Fruit fly (Drosophila melanogaster): Measurements from ENCODE around the gene CG4935.

DNA sequence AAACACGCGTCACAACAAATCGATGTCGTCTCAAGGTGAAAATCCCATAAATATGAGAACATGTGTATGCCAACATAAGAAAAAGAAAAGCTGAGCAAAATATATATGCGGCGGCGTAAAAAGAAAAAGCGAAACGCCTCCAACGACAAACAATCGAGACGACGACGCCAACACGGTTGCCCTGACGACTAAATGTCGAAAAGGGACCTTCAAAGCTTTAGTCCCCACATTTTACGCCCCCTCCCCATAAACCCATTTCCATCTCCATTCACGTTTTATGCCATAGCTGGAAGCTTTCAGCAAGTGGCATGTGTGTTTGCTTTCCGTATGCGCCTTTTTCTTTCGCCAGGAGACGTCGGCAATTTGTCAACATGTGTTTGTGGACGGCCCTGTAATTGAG lies 16.0 kb downstream of the CG4935 start:
- TF ChIP-seq CG8478 (optimal IDR thresholded peaks at IDR 0.05) (no peak), Dll (optimal IDR thresholded peaks at IDR 0.05) (no peak), pan (optimal IDR thresholded peaks at IDR 0.05) (no peak), psq (optimal IDR thresholded peaks at IDR 0.05) (no peak), usp (GFP tag; optimal IDR thresholded peaks at IDR 0.05) (no peak)

Data from whole organism.